Fruit fly (Drosophila melanogaster) whole organism, prepupa: ENCODE measurements around the gene CG31528.

Experiments used
- Blimp-1 ChIP-seq: fragments of 200-800 bp; sonication (Bioruptor generic); optimal IDR thresholded peaks from 3 replicates; lab custom pipeline; 2017; ENCODE audit warnings: missing biosample characterization, missing genetic modification characterization, mild to moderate bottlenecking, moderate library complexity, missing genetic modification reagents
- CG10631 ChIP-seq: fragments of 200-800 bp; sonication (Bioruptor generic); optimal IDR thresholded peaks from 2 replicates; lab custom pipeline; 2016; ENCODE audit warnings: missing biosample characterization, missing genetic modification characterization
- CG10669 ChIP-seq: fragments of 200-800 bp; sonication (Bioruptor generic); optimal IDR thresholded peaks from 3 replicates; lab custom pipeline; 2018; ENCODE audit warnings: missing biosample characterization, mild to moderate bottlenecking, missing genetic modification characterization, moderate library complexity
- CG11294 ChIP-seq: fragments of 200-800 bp; sonication (Bioruptor generic); IDR thresholded peaks from 2 replicates; pipeline ENCODE4 v1.3.6; 2022; ENCODE audit warnings: missing biosample characterization, missing genetic modification characterization
- CG11902 ChIP-seq: fragments of 200-800 bp; sonication (Bioruptor generic); optimal IDR thresholded peaks from 3 replicates; lab custom pipeline; 2016; ENCODE audit warnings: missing biosample characterization, missing genetic modification characterization
- CG15336 ChIP-seq: fragments of 200-800 bp; sonication (Bioruptor generic); IDR thresholded peaks from 2 replicates; pipeline ENCODE4 v1.3.6; 2022; ENCODE audit warnings: missing biosample characterization, missing genetic modification characterization
- CG1621 ChIP-seq: fragments of 200-800 bp; sonication (Bioruptor generic); optimal IDR thresholded peaks from 3 replicates; lab custom pipeline; 2018; ENCODE audit warnings: missing biosample characterization, mild to moderate bottlenecking, missing genetic modification characterization
- CG16779 ChIP-seq: fragments of 200-800 bp; sonication (Bioruptor generic); optimal IDR thresholded peaks from 3 replicates; lab custom pipeline; 2017; ENCODE audit warnings: missing biosample characterization, mild to moderate bottlenecking, missing genetic modification characterization
- CG3032 ChIP-seq: fragments of 200-800 bp; optimal IDR thresholded peaks from 2 replicates; lab custom pipeline; 2019; ENCODE audit warnings: missing biosample characterization, mild to moderate bottlenecking, missing genetic modification characterization, moderate library complexity
- CG31627 ChIP-seq: fragments of 200-800 bp; sonication (Bioruptor generic); optimal IDR thresholded peaks from 3 replicates; lab custom pipeline; 2016; ENCODE audit warnings: missing biosample characterization, missing genetic modification characterization
- CG32006 ChIP-seq: fragments of 200-800 bp; sonication (Bioruptor generic); optimal IDR thresholded peaks from 3 replicates; lab custom pipeline; 2017; ENCODE audit warnings: missing biosample characterization, mild to moderate bottlenecking, missing genetic modification characterization
- CG34406 ChIP-seq: fragments of 200-800 bp; sonication (Bioruptor generic); optimal IDR thresholded peaks from 3 replicates; lab custom pipeline; 2016; ENCODE audit warnings: missing biosample characterization, missing genetic modification characterization
- CG3919 ChIP-seq: fragments of 200-800 bp; sonication (Bioruptor generic); optimal IDR thresholded peaks from 3 replicates; lab custom pipeline; 2016; ENCODE audit warnings: missing biosample characterization, missing genetic modification characterization
- CG4318 ChIP-seq: fragments of 200-800 bp; sonication (Bioruptor generic); optimal IDR thresholded peaks from 3 replicates; lab custom pipeline; 2017; ENCODE audit warnings: missing biosample characterization, mild to moderate bottlenecking, missing genetic modification characterization
- CG6163 ChIP-seq: fragments of 200-800 bp; sonication (Bioruptor generic); IDR thresholded peaks from 3 replicates; pipeline ENCODE4 v1.3.6; 2022; ENCODE audit warnings: missing biosample characterization, missing genetic modification characterization
- CG6792 ChIP-seq: fragments of 200-800 bp; sonication (Bioruptor generic); optimal IDR thresholded peaks from 3 replicates; lab custom pipeline; 2016; ENCODE audit warnings: missing biosample characterization, missing genetic modification characterization
- CG6854 ChIP-seq: fragments of 200-800 bp; sonication (Bioruptor generic); optimal IDR thresholded peaks from 2 replicates; lab custom pipeline; 2017; ENCODE audit warnings: missing biosample characterization, mild to moderate bottlenecking, missing genetic modification characterization
- CG8119 ChIP-seq: fragments of 200-800 bp; sonication (Bioruptor generic); IDR thresholded peaks from 3 replicates; pipeline ENCODE4 v1.3.6; 2022; ENCODE audit warnings: missing biosample characterization, missing genetic modification characterization
- CG8319 ChIP-seq: fragments of 200-800 bp; sonication (Bioruptor generic); optimal IDR thresholded peaks from 3 replicates; lab custom pipeline; 2016; ENCODE audit warnings: missing biosample characterization, missing genetic modification characterization
- Eip75B ChIP-seq: fragments of 200-800 bp; sonication (Bioruptor generic); optimal IDR thresholded peaks from 3 replicates; lab custom pipeline; 2016; ENCODE audit warnings: missing biosample characterization, missing genetic modification characterization
- Eip78C ChIP-seq: fragments of 200-800 bp; sonication (Bioruptor generic); peaks from one replicate; lab custom pipeline; 2016; ENCODE audit warnings: missing biosample characterization, missing genetic modification characterization
- Gug ChIP-seq: fragments of 200-800 bp; sonication (Bioruptor generic); IDR thresholded peaks from 2 replicates; pipeline ENCODE4 v1.3.6; 2022; ENCODE audit warnings: missing biosample characterization, missing genetic modification characterization
- Hr38 ChIP-seq: sonication (Bioruptor generic); optimal IDR thresholded peaks from 2 replicates; lab custom pipeline; 2016; ENCODE audit warnings: missing biosample characterization, missing genetic modification characterization
- Hr39 ChIP-seq: fragments of 200-800 bp; sonication (Bioruptor generic); optimal IDR thresholded peaks from 2 replicates; lab custom pipeline; 2016; ENCODE audit warnings: missing biosample characterization, missing genetic modification characterization
- Hr4 ChIP-seq: fragments of 200-800 bp; sonication (Bioruptor generic); optimal IDR thresholded peaks from 3 replicates; lab custom pipeline; 2016; ENCODE audit warnings: missing biosample characterization, missing genetic modification characterization
- Lpt ChIP-seq: fragments of 200-800 bp; sonication (Bioruptor generic); optimal IDR thresholded peaks from 3 replicates; lab custom pipeline; 2016; ENCODE audit warnings: missing biosample characterization, missing genetic modification characterization
- Smox ChIP-seq: fragments of 200-800 bp; sonication (Bioruptor generic); optimal IDR thresholded peaks from 3 replicates; lab custom pipeline; 2016; ENCODE audit warnings: missing biosample characterization, missing genetic modification characterization
- Sox102F ChIP-seq: fragments of 200-800 bp; sonication (Bioruptor generic); optimal IDR thresholded peaks from 2 replicates; lab custom pipeline; 2016; ENCODE audit warnings: missing biosample characterization, mild to moderate bottlenecking, missing genetic modification characterization
- Sox14 ChIP-seq: fragments of 200-800 bp; sonication (Bioruptor generic); optimal IDR thresholded peaks from 3 replicates; lab custom pipeline; 2016; ENCODE audit warnings: missing biosample characterization, missing genetic modification characterization
- Sox15 ChIP-seq: fragments of 200-800 bp; sonication (Bioruptor generic); optimal IDR thresholded peaks from 3 replicates; lab custom pipeline; 2016; ENCODE audit warnings: missing biosample characterization, missing genetic modification characterization
- achi ChIP-seq: fragments of 200-800 bp; sonication (Bioruptor generic); optimal IDR thresholded peaks from 3 replicates; lab custom pipeline; 2016; ENCODE audit warnings: missing biosample characterization, missing genetic modification characterization
- acj6 ChIP-seq: fragments of 200-800 bp; sonication (Bioruptor generic); optimal IDR thresholded peaks from 3 replicates; lab custom pipeline; 2016; ENCODE audit warnings: missing biosample characterization, missing genetic modification characterization
- eg ChIP-seq: fragments of 200-800 bp; sonication (Bioruptor generic); IDR thresholded peaks from 3 replicates; pipeline ENCODE4 v1.3.6; 2022; ENCODE audit warnings: missing biosample characterization, missing genetic modification characterization
- fd85E ChIP-seq: fragments of 200-800 bp; sonication (Bioruptor generic); optimal IDR thresholded peaks from 3 replicates; lab custom pipeline; 2016; ENCODE audit warnings: missing biosample characterization, missing genetic modification characterization
- fkh ChIP-seq: fragments of 200-800 bp; sonication (Bioruptor generic); optimal IDR thresholded peaks from 3 replicates; lab custom pipeline; 2017; ENCODE audit warnings: missing biosample characterization, mild to moderate bottlenecking, missing genetic modification characterization, moderate library complexity
- lz ChIP-seq: fragments of 200-800 bp; sonication (Bioruptor generic); optimal IDR thresholded peaks from 3 replicates; lab custom pipeline; 2016; ENCODE audit warnings: missing biosample characterization, missing genetic modification characterization
- net ChIP-seq: fragments of 200-800 bp; sonication (Bioruptor generic); optimal IDR thresholded peaks from 3 replicates; lab custom pipeline; 2016; ENCODE audit warnings: missing biosample characterization, missing genetic modification characterization
- salr ChIP-seq, 2 experiments: fragments of 200-800 bp; sonication (Bioruptor generic); optimal IDR thresholded peaks; 3 replicates each; lab custom pipeline; 2016 to 2018; ENCODE audit warnings: missing biosample characterization in 2 of 2, missing genetic modification characterization in 2 of 2, mild to moderate bottlenecking in 1 of 2
- ss ChIP-seq, 2 experiments: fragments of 200-800 bp; sonication (Bioruptor generic); optimal IDR thresholded peaks; 2 replicates in 1 of 2; 3 replicates in 1 of 2; lab custom pipeline; 2017 to 2018; ENCODE audit warnings: mild to moderate bottlenecking in 2 of 2, missing biosample characterization in 2 of 2, missing genetic modification characterization in 2 of 2, moderate library complexity in 1 of 2
- svp ChIP-seq: fragments of 200-800 bp; sonication (Bioruptor generic); peaks from one replicate; lab custom pipeline; 2016; ENCODE audit warnings: missing biosample characterization, missing genetic modification characterization
- topi ChIP-seq: fragments of 200-800 bp; sonication (Bioruptor generic); optimal IDR thresholded peaks from 3 replicates; lab custom pipeline; 2016; ENCODE audit warnings: missing biosample characterization, missing genetic modification characterization
- vri ChIP-seq: fragments of 200-800 bp; sonication (Bioruptor generic); optimal IDR thresholded peaks from 3 replicates; lab custom pipeline; 2016; ENCODE audit warnings: missing biosample characterization, mild to moderate bottlenecking, missing genetic modification characterization

CG31528 gene

DNA sequence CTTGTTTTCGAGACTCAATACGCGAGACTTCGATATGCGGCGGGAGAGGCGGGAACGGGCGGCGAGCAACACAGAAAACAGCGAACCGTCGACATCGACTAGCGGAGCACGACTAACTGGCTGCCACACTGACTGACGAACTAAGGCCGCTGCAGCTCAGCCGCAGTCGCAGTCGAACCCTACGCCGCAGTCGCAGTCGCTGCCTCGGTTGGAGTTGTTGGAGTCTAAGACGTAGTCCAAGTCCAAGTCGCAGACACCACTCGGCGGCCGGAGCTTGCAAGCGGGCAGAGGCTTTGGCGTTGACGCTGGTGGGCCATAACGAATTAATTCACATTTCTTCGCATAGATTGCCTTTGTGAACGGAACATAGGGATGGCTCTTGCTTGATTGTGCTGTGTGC is 34.5 kb downstream of the CG31528 start:
- TF ChIP-seq Eip78C (GFP tag; lab: Kevin White, UChicago) (peak; percentile 34), Sox14 (GFP tag; lab: Kevin White, UChicago) (no peak), CG15336 (0 out of 2 replicates have a peak, but pooled peaks have one; percentile 21), eg (GFP tag; lab: Robert Waterston, UW) (peak; percentile 29; the same call in 1 of the 3 replicates), CG1621 (tag; lab: Kevin White, UChicago) (peak; percentile 31), CG31627 (GFP tag; lab: Kevin White, UChicago) (no peak), CG8119 (GFP tag; lab: Robert Waterston, UW) (0 out of 3 replicates have a peak, but pooled peaks have one; percentile 21), CG32006 (GFP tag; lab: Kevin White, UChicago) (no peak), CG10669 (no peak), ss (GFP tag; optimal IDR thresholded peaks at IDR 0.05; lab: Kevin White, UChicago) (no peak), acj6 (GFP tag; lab: Kevin White, UChicago) (no peak), Eip75B (GFP tag; lab: Kevin White, UChicago) (no peak)

- TF ChIP-seq achi (GFP tag; lab: Kevin White, UChicago) (no peak), Gug (GFP tag; lab: Robert Waterston, UW) (no peak), CG15336 (peak; percentile 38; the same call in 1 of the 2 replicates), CG16779 (tag; lab: Kevin White, UChicago) (peak; percentile 26), eg (GFP tag; lab: Robert Waterston, UW) (peak; percentile 37; the same call in 1 of the 3 replicates), svp (GFP tag; lab: Kevin White, UChicago) (peak; percentile 79), Sox15 (GFP tag; lab: Kevin White, UChicago) (no peak), CG34406 (GFP tag; lab: Kevin White, UChicago) (no peak), CG6854 (GFP tag; lab: Kevin White, UChicago) (peak; percentile 58), vri (GFP tag; lab: Kevin White, UChicago) (peak; percentile 94), Eip78C (GFP tag; lab: Kevin White, UChicago) (peak; percentile 11), Blimp-1 (GFP tag; lab: Kevin White, UChicago) (peak; percentile 63), CG8119 (GFP tag; lab: Robert Waterston, UW) (peak; percentile 37; the same call in 1 of the 3 replicates), CG3919 (peak; percentile 3), fkh (GFP tag; lab: Kevin White, UChicago) (peak; percentile 4)
Observed at dm6 chr3R:4452345-4453044, 36.3 kb downstream of the CG31528 start.

dm6 chr3R:4453213-4453956 is 37.1 kb downstream of the CG31528 start:
- TF ChIP-seq CG1621 (tag; lab: Kevin White, UChicago) = peak; percentile 67
- TF ChIP-seq Gug (GFP tag; lab: Robert Waterston, UW) = no peak
- peak; percentile 60; the same call in 1 of the 3 replicates for TF ChIP-seq CG8119 (GFP tag; lab: Robert Waterston, UW)
- TF ChIP-seq svp (GFP tag; lab: Kevin White, UChicago) = peak; percentile 73
- no peak for TF ChIP-seq Hr39 (GFP tag; lab: Kevin White, UChicago)
- no peak for TF ChIP-seq lz
- TF ChIP-seq ss (GFP tag; optimal IDR thresholded peaks at IDR 0.05; lab: Kevin White, UChicago) = peak; percentile 48 to 62
- TF ChIP-seq CG3032 (tag; lab: Kevin White, UChicago) = no peak
- TF ChIP-seq Sox14 (GFP tag; lab: Kevin White, UChicago) = peak; percentile 37
- no peak for TF ChIP-seq topi (GFP tag; lab: Kevin White, UChicago)
- peak; percentile 14 for TF ChIP-seq CG6792 (GFP tag; lab: Kevin White, UChicago)
- TF ChIP-seq Sox102F = peak; percentile 41
- peak; percentile 71 for TF ChIP-seq CG16779 (tag; lab: Kevin White, UChicago)
- TF ChIP-seq Hr38 (GFP tag; lab: Kevin White, UChicago) = no peak
- TF ChIP-seq CG32006 (GFP tag; lab: Kevin White, UChicago) = no peak
- TF ChIP-seq CG11902 (GFP tag; lab: Kevin White, UChicago) = no peak
- no peak for TF ChIP-seq salr (GFP tag; optimal IDR thresholded peaks at IDR 0.05; lab: Kevin White, UChicago)
- TF ChIP-seq Smox (GFP tag; lab: Kevin White, UChicago) = no peak
- TF ChIP-seq CG10631 (GFP tag; lab: Kevin White, UChicago) = no peak
- no peak for TF ChIP-seq Sox15 (GFP tag; lab: Kevin White, UChicago)
- peak; percentile 48; the same call in 1 of the 2 replicates for TF ChIP-seq CG15336
- peak; percentile 84 for TF ChIP-seq CG6854 (GFP tag; lab: Kevin White, UChicago)
- peak; percentile 63; the same call in 2 of the 3 replicates for TF ChIP-seq CG6163 (GFP tag; lab: Robert Waterston, UW)
- no peak for TF ChIP-seq CG11294 (GFP tag; lab: Robert Waterston, UW)
- no peak for TF ChIP-seq CG10669
- TF ChIP-seq Hr4 (GFP tag; lab: Kevin White, UChicago) = no peak
- peak; percentile 8 for TF ChIP-seq Eip75B (GFP tag; lab: Kevin White, UChicago)
- TF ChIP-seq CG8319 (GFP tag; lab: Kevin White, UChicago) = no peak
- TF ChIP-seq Lpt (GFP tag; lab: Kevin White, UChicago) = peak; percentile 16
- TF ChIP-seq Blimp-1 (GFP tag; lab: Kevin White, UChicago) = peak; percentile 7
- TF ChIP-seq Eip78C (GFP tag; lab: Kevin White, UChicago) = peak; percentile 66
- TF ChIP-seq achi (GFP tag; lab: Kevin White, UChicago) = no peak
- TF ChIP-seq CG4318 (GFP tag; lab: Kevin White, UChicago) = no peak
- TF ChIP-seq fd85E = no peak
- TF ChIP-seq net = peak; percentile 27
